Worm (Caenorhabditis elegans): ENCODE data around the gene Y71H2AL.4.

Y71H2AL.4 gene

ce11 chrIII:2725221-2726203, 39.3 kb downstream of the Y71H2AL.4 start, which contains the start of gene cosa-1 (continued):
- TF ChIP-seq unc-130 (tag; optimal IDR thresholded peaks at IDR 0.05) (peak; percentile 7), pax-3 (tag; optimal IDR thresholded peaks at IDR 0.05) (no peak), dsc-1 (tag; optimal IDR thresholded peaks at IDR 0.05) (no peak), ceh-82 (tag; optimal IDR thresholded peaks at IDR 0.05) (no peak), nhr-20 (tag; optimal IDR thresholded peaks at IDR 0.05) (no peak), elt-3 (tag; optimal IDR thresholded peaks at IDR 0.05) (no peak), ceh-8 (GFP tag; optimal IDR thresholded peaks at IDR 0.05) (no peak), lin-35 (GFP tag; optimal IDR thresholded peaks at IDR 0.05) (peak in 1 of 2 experiments; percentile 12), skn-1 (tag; optimal IDR thresholded peaks at IDR 0.05) (no peak), fkh-10 (GFP tag; optimal IDR thresholded peaks at IDR 0.05) (no peak), lir-3 (tag; optimal IDR thresholded peaks at IDR 0.05; ENCODE audit: poor library complexity) (no peak), unc-62 (GFP tag; optimal IDR thresholded peaks at IDR 0.05) (no peak)

ce11 chrIII:2733606-2734183, 47.5 kb downstream of the Y71H2AL.4 start, which contains the start of gene Y71H2AM.12:
Y71H2AM.12 (minus strand) TSS chrIII:2734091.
- TF ChIP-seq C04F5.9 (tag; optimal IDR thresholded peaks at IDR 0.05), result no peak
- TF ChIP-seq lin-14 (GFP tag; optimal IDR thresholded peaks at IDR 0.05), result no peak
- TF ChIP-seq jun-1 (tag; optimal IDR thresholded peaks at IDR 0.05), result no peak
- no peak for TF ChIP-seq lin-39 (tag; optimal IDR thresholded peaks at IDR 0.05)
- no peak for TF ChIP-seq fkh-4 (tag; optimal IDR thresholded peaks at IDR 0.05; ENCODE audit: borderline replicate concordance)
- TF ChIP-seq sup-37 (GFP tag; optimal IDR thresholded peaks at IDR 0.05), result no peak
